Worm (Caenorhabditis elegans): ENCODE measurements around the gene T28B11.1.

The T28B11.1 gene

DNA sequence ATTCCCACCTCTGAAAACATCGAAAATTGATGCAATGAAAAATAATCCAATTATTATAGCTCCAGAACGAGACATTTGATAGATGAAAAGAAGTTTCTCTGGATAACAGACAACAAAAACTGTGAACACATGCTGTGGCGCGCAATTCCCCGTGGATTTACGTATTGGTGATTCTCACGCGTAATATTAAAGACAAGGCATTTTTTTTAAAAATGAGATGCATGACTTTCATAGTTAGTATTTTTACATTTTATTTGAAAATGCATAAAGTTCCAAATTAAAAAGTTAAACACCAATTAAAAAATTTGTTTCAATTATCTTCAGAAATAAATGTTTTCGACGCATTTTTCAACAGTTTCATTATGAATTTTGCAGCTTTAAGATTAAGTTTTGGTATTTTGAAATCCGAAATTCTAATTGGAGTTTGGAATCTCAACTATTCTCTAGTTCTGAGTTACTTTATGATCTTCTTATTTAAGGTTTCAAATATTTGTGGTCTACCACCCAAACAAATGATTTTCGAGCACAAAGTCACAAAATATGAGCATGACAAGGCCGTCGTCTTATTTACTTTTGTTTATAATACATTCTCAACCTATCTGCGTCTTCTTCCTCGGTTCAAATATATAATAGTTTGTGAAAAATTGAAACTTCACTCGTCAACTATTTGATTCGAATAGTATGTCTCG is 15.2 kb upstream of the T28B11.1 start, which contains the start of the genes selt-1.2 and F28H7.2:
Gene selt-1.2 (minus strand): TSS at position 101 of the 689 bp plus-strand sequence.
Gene F28H7.2 (plus strand): TSS at position 639 of the 689 bp plus-strand sequence.
- TF ChIP-seq skn-1 (tag; optimal IDR thresholded peaks at IDR 0.05) = no peak
- no peak for TF ChIP-seq ZK546.5 (tag; optimal IDR thresholded peaks at IDR 0.05)
- TF ChIP-seq R02D3.7 (tag; optimal IDR thresholded peaks at IDR 0.05) = no peak
- no peak for TF ChIP-seq nhr-10 (tag; optimal IDR thresholded peaks at IDR 0.05)
- TF ChIP-seq mbf-1 (tag; optimal IDR thresholded peaks at IDR 0.05) = no peak
- TF ChIP-seq snpc-4 (tag; optimal IDR thresholded peaks at IDR 0.05) = no peak
- TF ChIP-seq ztf-11 (tag; optimal IDR thresholded peaks at IDR 0.05) = no peak
- no peak for TF ChIP-seq nhr-21 (tag; optimal IDR thresholded peaks at IDR 0.05)
- no peak for TF ChIP-seq nhr-23 (tag; optimal IDR thresholded peaks at IDR 0.05)
- no peak for TF ChIP-seq elt-3 (tag; optimal IDR thresholded peaks at IDR 0.05)

DNA sequence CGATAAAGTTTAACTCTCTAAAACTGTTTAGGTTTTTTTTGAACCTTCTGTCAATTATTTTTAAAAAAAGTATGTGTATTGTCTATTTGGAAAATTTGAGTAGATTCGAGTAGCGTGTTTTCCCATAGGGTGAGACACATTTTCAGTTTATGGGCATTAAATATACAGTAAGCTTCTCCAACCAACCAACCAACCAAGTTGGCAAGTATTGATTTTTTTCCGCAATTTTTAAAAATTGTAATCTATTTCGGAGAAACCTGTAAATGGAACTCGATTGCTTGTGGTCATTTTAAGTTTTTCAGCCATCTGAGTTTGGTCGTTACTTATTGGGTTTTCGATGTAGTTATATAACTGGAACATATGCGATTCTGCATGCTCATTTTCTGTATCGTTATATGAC is 12.8 kb upstream of the T28B11.1 start, which contains the start of gene srj-21:
Gene srj-21 (plus strand): TSS at position 301 of the 400 bp plus-strand sequence.
- TF ChIP-seq mab-5 (tag; optimal IDR thresholded peaks at IDR 0.05) (no peak), nhr-237 (tag; optimal IDR thresholded peaks at IDR 0.05) (no peak), nhr-25 (tag; optimal IDR thresholded peaks at IDR 0.05) (no peak), nhr-77 (tag; optimal IDR thresholded peaks at IDR 0.05) (no peak), zag-1 (tag; optimal IDR thresholded peaks at IDR 0.05) (no peak), gmeb-1 (tag; optimal IDR thresholded peaks at IDR 0.05) (no peak), unc-62 (GFP tag; optimal IDR thresholded peaks at IDR 0.05) (no peak), dmd-4 (tag; optimal IDR thresholded peaks at IDR 0.05) (no peak), snpc-4 (tag; optimal IDR thresholded peaks at IDR 0.05) (no peak), mbf-1 (tag; optimal IDR thresholded peaks at IDR 0.05) (no peak), elt-1 (tag; optimal IDR thresholded peaks at IDR 0.05) (no peak), lin-39 (tag; optimal IDR thresholded peaks at IDR 0.05) (no peak)

DNA sequence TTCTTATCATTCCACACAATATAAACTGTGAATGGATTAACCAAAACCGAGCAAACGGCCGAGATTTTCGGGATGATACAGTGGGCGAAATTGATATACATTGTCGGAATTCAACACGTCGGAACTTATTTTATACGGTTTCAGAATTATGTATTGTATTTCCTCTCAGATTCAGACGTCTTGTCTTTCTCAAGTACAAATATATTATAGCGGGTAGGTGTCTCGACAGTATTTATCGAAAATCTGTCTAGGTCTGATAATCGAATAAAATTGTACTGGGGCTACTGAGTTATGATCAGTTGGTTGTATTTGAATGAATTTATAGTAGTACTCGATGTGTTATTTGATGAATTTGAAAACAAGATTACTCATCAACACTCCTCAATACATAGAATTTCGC is 11.4 kb upstream of the T28B11.1 start, which contains the start of gene srj-22:
Gene srj-22 (minus strand): TSS at position 101 of the 400 bp plus-strand sequence.
- TF ChIP-seq F13H6.1 (tag; optimal IDR thresholded peaks at IDR 0.05) (no peak), ceh-82 (tag; optimal IDR thresholded peaks at IDR 0.05) (no peak), mab-5 (tag; optimal IDR thresholded peaks at IDR 0.05) (no peak), R02D3.7 (tag; optimal IDR thresholded peaks at IDR 0.05) (no peak), alr-1 (tag; optimal IDR thresholded peaks at IDR 0.05) (no peak), Y55F3AM.14 (GFP tag; optimal IDR thresholded peaks at IDR 0.05) (no peak), nhr-25 (tag; optimal IDR thresholded peaks at IDR 0.05) (no peak), nhr-6 (tag; optimal IDR thresholded peaks at IDR 0.05) (no peak), lin-11 (tag; optimal IDR thresholded peaks at IDR 0.05) (no peak), ceh-16 (tag; optimal IDR thresholded peaks at IDR 0.05) (no peak), nhr-11 (tag; optimal IDR thresholded peaks at IDR 0.05) (no peak), mbf-1 (tag; optimal IDR thresholded peaks at IDR 0.05) (no peak), ztf-1 (GFP tag; conservative IDR thresholded peaks at IDR 0.05) (no peak), unc-55 (GFP tag; optimal IDR thresholded peaks at IDR 0.05) (no peak), elt-1 (tag; optimal IDR thresholded peaks at IDR 0.05) (no peak), nhr-23 (tag; optimal IDR thresholded peaks at IDR 0.05) (no peak), aly-2 (tag; optimal IDR thresholded peaks at IDR 0.05) (no peak), elt-3 (tag; optimal IDR thresholded peaks at IDR 0.05) (no peak)

DNA sequence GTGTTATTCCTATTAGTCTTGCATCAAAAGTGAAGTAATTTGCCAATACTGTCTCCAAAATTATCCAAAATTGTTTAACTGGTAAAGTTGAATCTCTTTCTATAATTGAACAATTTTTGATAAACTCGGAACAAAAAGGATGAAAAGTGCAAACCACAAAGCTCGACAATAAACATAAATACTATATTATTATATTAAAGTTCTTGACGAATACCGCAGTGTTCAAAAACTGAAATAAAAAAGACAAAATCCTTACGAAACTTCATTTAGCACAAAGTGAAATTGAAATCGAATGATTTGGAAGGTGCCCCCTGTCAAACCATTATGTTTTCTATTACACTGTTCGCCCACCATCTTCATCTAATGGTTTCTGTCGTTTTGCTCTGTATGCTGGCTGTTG is 9.1 kb upstream of the T28B11.1 start, which contains the start of gene ZC302.3:
Gene ZC302.3 (minus strand): TSS at position 101 of the 400 bp plus-strand sequence.
- TF ChIP-seq sma-9 (GFP tag; optimal IDR thresholded peaks at IDR 0.05) = no peak
- no peak for TF ChIP-seq sma-9 (tag; optimal IDR thresholded peaks at IDR 0.05)
- TF ChIP-seq ZK546.5 (tag; optimal IDR thresholded peaks at IDR 0.05) = no peak
- TF ChIP-seq skn-1 (tag; optimal IDR thresholded peaks at IDR 0.05) = no peak
- TF ChIP-seq gmeb-1 (tag; optimal IDR thresholded peaks at IDR 0.05) = no peak
- TF ChIP-seq peb-1 (tag; optimal IDR thresholded peaks at IDR 0.05) = no peak
- TF ChIP-seq zag-1 (tag; optimal IDR thresholded peaks at IDR 0.05) = no peak
- TF ChIP-seq sem-4 (tag; optimal IDR thresholded peaks at IDR 0.05) = no peak
- TF ChIP-seq elt-3 (tag; optimal IDR thresholded peaks at IDR 0.05) = no peak
- no peak for TF ChIP-seq lin-13 (GFP tag; optimal IDR thresholded peaks at IDR 0.05)
- no peak for TF ChIP-seq mab-5 (tag; optimal IDR thresholded peaks at IDR 0.05)
- TF ChIP-seq fos-1 (tag; optimal IDR thresholded peaks at IDR 0.05) = no peak
- TF ChIP-seq snpc-4 (tag; optimal IDR thresholded peaks at IDR 0.05) = no peak
- no peak for TF ChIP-seq aly-2 (tag; optimal IDR thresholded peaks at IDR 0.05)
- no peak for TF ChIP-seq unc-55 (GFP tag; optimal IDR thresholded peaks at IDR 0.05)
- TF ChIP-seq Y55F3AM.14 (GFP tag; optimal IDR thresholded peaks at IDR 0.05) = no peak
- TF ChIP-seq nhr-11 (tag; optimal IDR thresholded peaks at IDR 0.05) = no peak
- TF ChIP-seq R02D3.7 (tag; optimal IDR thresholded peaks at IDR 0.05) = no peak
- no peak for TF ChIP-seq ztf-11 (tag; optimal IDR thresholded peaks at IDR 0.05)
- no peak for TF ChIP-seq ceh-82 (tag; optimal IDR thresholded peaks at IDR 0.05)
